Worm (Caenorhabditis elegans): ENCODE data around the gene F56C3.7.
"Not testable (repeated sequence)": the region's sequence is repeated elsewhere in the genome, so short reads cannot be mapped to it uniquely, and the experiment has no call there.

ce11 chrX:1403444-1403843 lies 32.9 kb upstream of the F56C3.7 start, which contains the start of gene ZK402.2:
- not testable (repeated sequence) for TF ChIP-seq hlh-12 (tag; optimal IDR thresholded peaks at IDR 0.05); ceh-27 (GFP tag; optimal IDR thresholded peaks at IDR 0.05); ets-4 (GFP tag; optimal IDR thresholded peaks at IDR 0.05); ceh-58 (GFP tag; IDR thresholded peaks at IDR 0.05); nfya-1 (tag; optimal IDR thresholded peaks at IDR 0.05; ENCODE audit: borderline replicate concordance, insufficient read depth); unc-62 (GFP tag; optimal IDR thresholded peaks at IDR 0.05)
